Worm (Caenorhabditis elegans) whole organism, L3 larva: ENCODE results near the gene mec-15.

Experiments
- R02D3.7 ChIP-seq: fragments of 150-350 bp; optimal IDR thresholded peaks from 2 replicates; lab custom pipeline; 2014; ENCODE audit warnings: missing biosample characterization, missing genetic modification characterization
- ZK546.5 ChIP-seq: sonication (generic microtip); optimal IDR thresholded peaks from 2 replicates; lab custom pipeline; 2017; ENCODE audit warnings: missing biosample characterization, missing genetic modification characterization
- aly-2 ChIP-seq: fragments of 150-350 bp; optimal IDR thresholded peaks from 2 replicates; lab custom pipeline; 2014; ENCODE audit warnings: missing biosample characterization, missing genetic modification characterization
- ceh-16 ChIP-seq: sonication (generic microtip); optimal IDR thresholded peaks from 2 replicates; lab custom pipeline; 2017; ENCODE audit warnings: missing biosample characterization, missing genetic modification characterization
- ceh-28 ChIP-seq: fragments of 150-350 bp; optimal IDR thresholded peaks from 2 replicates; lab custom pipeline; 2014; ENCODE audit warnings: missing biosample characterization, missing genetic modification reagents, missing genetic modification characterization
- daf-12 ChIP-seq: fragments of 150-350 bp; optimal IDR thresholded peaks from 2 replicates; lab custom pipeline; 2014; ENCODE audit warnings: missing biosample characterization, missing genetic modification reagents, missing genetic modification characterization
- egl-5 ChIP-seq: fragments of 150-350 bp; optimal IDR thresholded peaks from 2 replicates; lab custom pipeline; 2017; ENCODE audit warnings: missing biosample characterization, missing genetic modification reagents, missing genetic modification characterization, inconsistent platforms
- elt-1 ChIP-seq: fragments of 150-350 bp; optimal IDR thresholded peaks from 2 replicates; lab custom pipeline; 2014; ENCODE audit warnings: missing biosample characterization, missing genetic modification characterization
- eor-1 ChIP-seq, 2 experiments: fragments of 150-350 bp; optimal IDR thresholded peaks; 2 replicates each; lab custom pipeline; 2014 to 2018; ENCODE audit warnings: missing biosample characterization in 2 of 2, missing genetic modification characterization in 2 of 2
- fkh-10 ChIP-seq: sonication (generic microtip); optimal IDR thresholded peaks from 2 replicates; lab custom pipeline; 2017; ENCODE audit warnings: missing biosample characterization, missing genetic modification reagents, missing genetic modification characterization
- fkh-2 ChIP-seq: fragments of 150-350 bp; optimal IDR thresholded peaks from 2 replicates; lab custom pipeline; 2014; ENCODE audit warnings: missing biosample characterization, missing genetic modification reagents, missing genetic modification characterization
- fos-1 ChIP-seq: fragments of 150-350 bp; optimal IDR thresholded peaks from 2 replicates; lab custom pipeline; 2014; ENCODE audit warnings: missing biosample characterization, missing genetic modification characterization
- hmg-11 ChIP-seq: sonication (generic microtip); optimal IDR thresholded peaks from 2 replicates; lab custom pipeline; 2016; ENCODE audit warnings: missing genetic modification characterization, missing compliant biosample characterization
- lin-15B ChIP-seq: fragments of 150-350 bp; optimal IDR thresholded peaks from 2 replicates; lab custom pipeline; 2014; ENCODE audit warnings: missing biosample characterization, missing genetic modification characterization
- lin-39 ChIP-seq: fragments of 150-350 bp; optimal IDR thresholded peaks from 2 replicates; lab custom pipeline; 2018; ENCODE audit warnings: missing biosample characterization, missing genetic modification reagents, missing genetic modification characterization
- mdl-1 ChIP-seq: fragments of 150-350 bp; optimal IDR thresholded peaks from 2 replicates; lab custom pipeline; 2014; ENCODE audit warnings: missing biosample characterization, missing genetic modification characterization
- mml-1 ChIP-seq: fragments of 150-350 bp; sonication (generic microtip); optimal IDR thresholded peaks from 3 replicates; lab custom pipeline; 2014; ENCODE audit warnings: missing biosample characterization, missing genetic modification characterization
- nhr-11 ChIP-seq: fragments of 150-350 bp; optimal IDR thresholded peaks from 2 replicates; lab custom pipeline; 2014; ENCODE audit warnings: missing biosample characterization, missing genetic modification characterization
- nhr-23 ChIP-seq: fragments of 150-350 bp; optimal IDR thresholded peaks from 2 replicates; lab custom pipeline; 2014; ENCODE audit warnings: missing biosample characterization, missing genetic modification reagents, missing genetic modification characterization
- nhr-43 ChIP-seq: sonication (generic microtip); optimal IDR thresholded peaks from 2 replicates; lab custom pipeline; 2016; ENCODE audit warnings: mild to moderate bottlenecking, missing genetic modification characterization, missing compliant biosample characterization; ENCODE audit not compliant: poor library complexity, severe bottlenecking
- nhr-67 ChIP-seq: fragments of 150-350 bp; optimal IDR thresholded peaks from 2 replicates; lab custom pipeline; 2014; ENCODE audit warnings: missing biosample characterization, missing genetic modification characterization
- nhr-76 ChIP-seq: fragments of 150-350 bp; sonication (generic microtip); optimal IDR thresholded peaks from 5 replicates; lab custom pipeline; 2014; ENCODE audit warnings: missing biosample characterization, missing genetic modification characterization
- pha-4 ChIP-seq: fragments of 150-350 bp; optimal IDR thresholded peaks from 2 replicates; lab custom pipeline; 2014; ENCODE audit warnings: missing biosample characterization, missing genetic modification reagents, missing genetic modification characterization
- sea-2 ChIP-seq: fragments of 150-350 bp; sonication (generic microtip); optimal IDR thresholded peaks from 4 replicates; lab custom pipeline; 2014; ENCODE audit warnings: missing biosample characterization, missing genetic modification reagents, missing genetic modification characterization
- skn-1 ChIP-seq: fragments of 150-350 bp; optimal IDR thresholded peaks from 2 replicates; lab custom pipeline; 2014; ENCODE audit warnings: missing biosample characterization, missing genetic modification characterization
- unc-62 ChIP-seq: fragments of 150-350 bp; sonication (generic microtip); optimal IDR thresholded peaks from 4 replicates; lab custom pipeline; 2014; ENCODE audit warnings: missing biosample characterization, missing genetic modification reagents, missing genetic modification characterization
- zag-1 ChIP-seq: fragments of 150-350 bp; optimal IDR thresholded peaks from 2 replicates; lab custom pipeline; 2014; ENCODE audit warnings: missing biosample characterization, missing genetic modification characterization

mec-15 gene

DNA sequence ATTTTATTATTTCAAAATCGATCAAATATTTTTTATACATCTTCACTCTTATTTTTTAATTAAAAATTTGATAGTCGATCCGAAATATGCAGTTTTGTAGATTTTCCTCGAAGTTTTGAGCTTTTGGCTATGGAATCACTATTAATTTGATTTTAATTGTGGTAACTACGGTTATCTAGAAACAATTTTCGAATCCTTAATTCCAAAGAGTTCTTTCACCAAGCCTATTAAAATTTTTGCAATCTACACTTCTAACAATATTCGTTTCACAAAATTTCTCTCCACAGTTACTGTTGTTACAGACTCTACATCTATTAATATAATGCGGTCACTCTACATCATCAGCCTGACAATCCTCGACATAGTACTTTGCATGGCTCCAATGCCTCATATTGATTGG, 47.3 kb downstream of the mec-15 start, which contains the start of gene R05H5.7:
TSS of gene R05H5.7 (plus strand) at position 301 of the 400 bp plus-strand sequence.
- TF ChIP-seq zag-1 (no peak), nhr-76 (tag; lab: Kevin White, UChicago) (no peak)

ce11 chrII:10189369-10189768, 50.1 kb downstream of the mec-15 start, which contains the start of gene cdc-25.4:
Gene cdc-25.4, minus strand, starts transcription at chrII:10189469.
- TF ChIP-seq skn-1 (tag; lab: Kevin White, UChicago) (no peak), sea-2 (GFP tag; lab: Kevin White, UChicago) (no peak), fkh-10 (GFP tag; lab: Kevin White, UChicago) (no peak), daf-12 (tag; lab: Kevin White, UChicago) (no peak), hmg-11 (tag; lab: Kevin White, UChicago) (no peak), lin-15B (tag; lab: Kevin White, UChicago) (no peak), eor-1 (tag; optimal IDR thresholded peaks at IDR 0.05; lab: Kevin White, UChicago) (no peak), ceh-28 (tag; lab: Kevin White, UChicago) (no peak)
- TF ChIP-seq, all 47 proteins: peak for 0

DNA sequence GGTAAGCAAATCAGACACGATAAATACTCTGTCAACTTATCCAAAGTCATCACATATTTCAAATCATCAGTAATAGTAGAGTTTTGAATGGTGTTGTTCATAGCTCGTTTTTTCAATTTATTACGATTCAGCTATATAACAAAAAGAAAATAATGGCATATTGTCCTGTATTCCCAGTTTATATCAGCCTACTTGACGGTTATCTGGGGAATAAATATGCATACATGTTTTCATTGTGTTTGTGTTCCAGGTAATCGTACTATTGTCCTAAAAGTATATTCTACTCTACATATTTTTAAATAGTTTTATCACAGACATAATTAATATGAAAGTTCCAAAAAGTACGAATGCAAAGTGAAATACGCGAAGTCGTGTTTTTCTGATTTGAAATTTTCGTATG, 51.7 kb downstream of the mec-15 start, which contains the start of gene srd-2:
TSS of gene srd-2 (minus strand) at position 101 of the 400 bp plus-strand sequence.
- TF ChIP-seq nhr-67 (tag; lab: Kevin White, UChicago), result no peak
- TF ChIP-seq aly-2, result no peak
- TF ChIP-seq pha-4 (tag; lab: Kevin White, UChicago), result no peak
- TF ChIP-seq ceh-16 (tag; lab: Kevin White, UChicago), result no peak
- TF ChIP-seq mml-1 (tag; lab: Kevin White, UChicago), result no peak
- no peak for TF ChIP-seq nhr-11 (tag; lab: Kevin White, UChicago)
- TF ChIP-seq lin-39 (tag; lab: Kevin White, UChicago), result no peak
- TF ChIP-seq lin-15B (tag; lab: Kevin White, UChicago), result no peak
- TF ChIP-seq nhr-23 (tag; lab: Kevin White, UChicago), result no peak
- no peak for TF ChIP-seq mdl-1 (tag; lab: Kevin White, UChicago)
- TF ChIP-seq ZK546.5, result no peak
- no peak for TF ChIP-seq elt-1
- TF ChIP-seq egl-5, result no peak
- no peak for TF ChIP-seq nhr-43 (tag; lab: Kevin White, UChicago)
- no peak for TF ChIP-seq fos-1 (tag; lab: Kevin White, UChicago)
- no peak for TF ChIP-seq fkh-2 (tag; lab: Kevin White, UChicago)
- no peak for TF ChIP-seq unc-62 (GFP tag; lab: Kevin White, UChicago)
- TF ChIP-seq R02D3.7 (tag; lab: Kevin White, UChicago), result no peak
